Worm (Caenorhabditis elegans) whole organism, L2 larva: Measurements from ENCODE around the gene T28A11.22.

Experiments used
- C34F6.9 ChIP-seq: fragments of 150-350 bp; optimal IDR thresholded peaks from 2 replicates; lab custom pipeline; 2014; ENCODE audit warnings: missing biosample characterization, missing genetic modification characterization
- aly-2 ChIP-seq: fragments of 150-350 bp; optimal IDR thresholded peaks from 2 replicates; lab custom pipeline; 2014; ENCODE audit warnings: missing biosample characterization, missing genetic modification characterization
- egl-27 ChIP-seq: sonication (generic microtip); optimal IDR thresholded peaks from 3 replicates; lab custom pipeline; 2017; ENCODE audit warnings: missing biosample characterization, missing genetic modification reagents, missing genetic modification characterization
- elt-1 ChIP-seq: fragments of 150-350 bp; optimal IDR thresholded peaks from 2 replicates; lab custom pipeline; 2014; ENCODE audit warnings: missing biosample characterization, missing genetic modification characterization
- gmeb-1 ChIP-seq: fragments of 150-350 bp; optimal IDR thresholded peaks from 2 replicates; lab custom pipeline; 2014; ENCODE audit warnings: missing biosample characterization, missing genetic modification characterization
- lin-13 ChIP-seq: fragments of 150-350 bp; optimal IDR thresholded peaks from 2 replicates; lab custom pipeline; 2014; ENCODE audit warnings: missing biosample characterization, missing genetic modification reagents, missing genetic modification characterization
- nhr-10 ChIP-seq: sonication (generic microtip); optimal IDR thresholded peaks from 2 replicates; lab custom pipeline; 2017; ENCODE audit warnings: missing biosample characterization, missing genetic modification characterization
- nhr-11 ChIP-seq: fragments of 150-350 bp; optimal IDR thresholded peaks from 2 replicates; lab custom pipeline; 2014; ENCODE audit warnings: missing biosample characterization, missing genetic modification characterization
- nhr-23 ChIP-seq: fragments of 150-350 bp; optimal IDR thresholded peaks from 2 replicates; lab custom pipeline; 2014; ENCODE audit warnings: missing biosample characterization, missing genetic modification reagents, missing genetic modification characterization
- nhr-25 ChIP-seq: fragments of 150-350 bp; sonication (generic microtip); optimal IDR thresholded peaks from 3 replicates; lab custom pipeline; 2014; ENCODE audit warnings: missing biosample characterization, missing genetic modification characterization
- nhr-6 ChIP-seq: fragments of 150-350 bp; optimal IDR thresholded peaks from 2 replicates; lab custom pipeline; 2014; ENCODE audit warnings: missing biosample characterization, missing genetic modification characterization
- sem-4 ChIP-seq: fragments of 150-350 bp; optimal IDR thresholded peaks from 2 replicates; lab custom pipeline; 2014; ENCODE audit warnings: missing biosample characterization, missing genetic modification reagents, missing genetic modification characterization
- sma-3 ChIP-seq: sonication (generic microtip); optimal IDR thresholded peaks from 2 replicates; lab custom pipeline; 2016; ENCODE audit warnings: missing genetic modification reagents, missing genetic modification characterization, missing compliant biosample characterization
- snpc-4 ChIP-seq: fragments of 150-350 bp; optimal IDR thresholded peaks from 2 replicates; lab custom pipeline; 2014; ENCODE audit warnings: missing biosample characterization, missing genetic modification characterization
- unc-39 ChIP-seq: fragments of 150-350 bp; optimal IDR thresholded peaks from 2 replicates; lab custom pipeline; 2014; ENCODE audit warnings: missing biosample characterization, missing genetic modification characterization
- unc-62 ChIP-seq: fragments of 150-350 bp; optimal IDR thresholded peaks from 2 replicates; lab custom pipeline; 2014; ENCODE audit warnings: missing biosample characterization, missing genetic modification reagents, missing genetic modification characterization
- ztf-1 ChIP-seq: fragments of 200-800 bp; sonication (Bioruptor generic); conservative IDR thresholded peaks from 2 replicates; pipeline ENCODE4 v1.3.6; 2022; ENCODE audit warnings: missing genetic modification characterization, missing compliant biosample characterization
- ztf-11 ChIP-seq: sonication (generic microtip); optimal IDR thresholded peaks from 2 replicates; lab custom pipeline; 2017; ENCODE audit warnings: missing biosample characterization, missing genetic modification characterization
- ztf-4 ChIP-seq: fragments of 150-350 bp; optimal IDR thresholded peaks from 2 replicates; lab custom pipeline; 2014; ENCODE audit warnings: missing biosample characterization, missing genetic modification characterization

Gene T28A11.22

ce11 chrV:3299437-3299836 is 42.1 kb downstream of the T28A11.22 start:
- no peak for TF ChIP-seq elt-1
- TF ChIP-seq nhr-11 (tag; lab: Kevin White, UChicago) = no peak
- no peak for TF ChIP-seq sem-4 (tag; lab: Kevin White, UChicago)
- no peak for TF ChIP-seq ztf-1 (GFP tag; lab: Robert Waterston, UW)
- TF ChIP-seq ztf-4 (tag; lab: Kevin White, UChicago) = no peak
- no peak for TF ChIP-seq nhr-25
- no peak for TF ChIP-seq sma-3 (GFP tag; lab: Kevin White, UChicago)
- TF ChIP-seq ztf-11 (tag; lab: Kevin White, UChicago) = no peak
- no peak for TF ChIP-seq C34F6.9
- no peak for TF ChIP-seq nhr-23 (tag; lab: Kevin White, UChicago)

ce11 chrV:3301898-3302297 is 44.5 kb downstream of the T28A11.22 start, which contains the start of gene srbc-1:
Gene srbc-1 (minus strand): TSS chrV:3301998.
- TF ChIP-seq lin-13 (GFP tag; lab: Kevin White, UChicago) = no peak
- TF ChIP-seq unc-62 (GFP tag; lab: Kevin White, UChicago) = no peak
- no peak for TF ChIP-seq unc-39 (tag; lab: Kevin White, UChicago)
- no peak for TF ChIP-seq nhr-6 (tag; lab: Kevin White, UChicago)
- no peak for TF ChIP-seq egl-27 (tag; lab: Kevin White, UChicago)
- no peak for TF ChIP-seq snpc-4
- no peak for TF ChIP-seq nhr-10 (tag; lab: Kevin White, UChicago)
- no peak for TF ChIP-seq gmeb-1 (tag; lab: Kevin White, UChicago)
- no peak for TF ChIP-seq aly-2 (tag; lab: Kevin White, UChicago)
